Worm (Caenorhabditis elegans) whole organism, L4 larva: ENCODE data around the gene C31E10.5.

ENCODE experiments used
- D1046.2 ChIP-seq: fragments of 200-800 bp; sonication (Bioruptor generic); IDR thresholded peaks from 2 replicates; pipeline ENCODE4 v1.3.6; 2022; ENCODE audit warnings: missing genetic modification characterization, missing compliant biosample characterization
- F37D6.2 ChIP-seq: sonication (generic microtip); optimal IDR thresholded peaks from 2 replicates; lab custom pipeline; 2016; ENCODE audit warnings: mild to moderate bottlenecking, missing genetic modification characterization, missing compliant biosample characterization
- Y105C5A.15 ChIP-seq: fragments of 200-800 bp; sonication (Bioruptor generic); IDR thresholded peaks from 2 replicates; pipeline ENCODE4 v1.3.6; 2022; ENCODE audit warnings: missing genetic modification characterization, missing compliant biosample characterization
- ZK337.2 ChIP-seq: fragments of 200-800 bp; sonication (Bioruptor generic); IDR thresholded peaks from 2 replicates; pipeline ENCODE4 v1.3.6; 2022; ENCODE audit warnings: missing genetic modification reagents, missing genetic modification characterization, missing compliant biosample characterization
- aly-2 ChIP-seq: sonication (generic microtip); optimal IDR thresholded peaks from 2 replicates; lab custom pipeline; 2018; ENCODE audit warnings: missing biosample characterization, missing genetic modification characterization
- attf-4 ChIP-seq: sonication (generic microtip); optimal IDR thresholded peaks from 3 replicates; lab custom pipeline; 2017; ENCODE audit warnings: missing biosample characterization, missing genetic modification characterization
- ceh-32 ChIP-seq: sonication (generic microtip); optimal IDR thresholded peaks from 2 replicates; lab custom pipeline; 2016; ENCODE audit warnings: mild to moderate bottlenecking, missing genetic modification characterization, missing compliant biosample characterization; ENCODE audit not compliant: poor library complexity
- ctbp-1 ChIP-seq: fragments of 200-800 bp; sonication (Bioruptor generic); IDR thresholded peaks from 2 replicates; pipeline ENCODE4 v1.3.6; 2022; ENCODE audit warnings: missing genetic modification reagents, missing genetic modification characterization, missing compliant biosample characterization
- daf-12 ChIP-seq: fragments of 150-350 bp; optimal IDR thresholded peaks from 2 replicates; lab custom pipeline; 2014; ENCODE audit warnings: missing biosample characterization, missing genetic modification reagents, missing genetic modification characterization
- daf-16 ChIP-seq, 3 experiments: sonication (generic microtip); optimal IDR thresholded peaks; 2 replicates each; lab custom pipeline; 2016 to 2017; ENCODE audit warnings: missing genetic modification characterization in 3 of 3, missing genetic modification reagents in 3 of 3, mild to moderate bottlenecking in 2 of 3, missing compliant biosample characterization in 2 of 3, missing biosample characterization in 1 of 3, moderate library complexity in 1 of 3
- daf-8 ChIP-seq: fragments of 200-800 bp; sonication (Bioruptor generic); IDR thresholded peaks from 2 replicates; pipeline ENCODE4 v1.3.6; 2022; ENCODE audit warnings: missing genetic modification characterization, missing compliant biosample characterization
- dmd-6 ChIP-seq: fragments of 200-800 bp; sonication (Bioruptor generic); IDR thresholded peaks from 2 replicates; pipeline ENCODE4 v1.3.6; 2022; ENCODE audit warnings: missing genetic modification reagents, missing genetic modification characterization, missing compliant biosample characterization
- dmd-8 ChIP-seq: fragments of 200-800 bp; sonication (Bioruptor generic); IDR thresholded peaks from 2 replicates; pipeline ENCODE4 v1.3.6; 2022; ENCODE audit warnings: missing genetic modification characterization, missing compliant biosample characterization
- dmd-9 ChIP-seq: fragments of 200-800 bp; sonication (Bioruptor generic); IDR thresholded peaks from 2 replicates; pipeline ENCODE4 v1.3.6; 2022; ENCODE audit warnings: missing genetic modification reagents, missing genetic modification characterization, missing compliant biosample characterization
- dpl-1 ChIP-seq: fragments of 150-350 bp; optimal IDR thresholded peaks from 2 replicates; lab custom pipeline; 2014; ENCODE audit warnings: missing biosample characterization, missing genetic modification reagents, missing genetic modification characterization
- dve-1 ChIP-seq: sonication (generic microtip); optimal IDR thresholded peaks from 2 replicates; lab custom pipeline; 2017; ENCODE audit warnings: antibody characterized with exemption, mild to moderate bottlenecking, missing genetic modification characterization, missing compliant biosample characterization; ENCODE audit not compliant: insufficient read depth
- egl-27 ChIP-seq: sonication (generic microtip); optimal IDR thresholded peaks from 3 replicates; lab custom pipeline; 2017; ENCODE audit warnings: missing biosample characterization, missing genetic modification reagents, missing genetic modification characterization
- fkh-10 ChIP-seq: fragments of 150-350 bp; optimal IDR thresholded peaks from 2 replicates; lab custom pipeline; 2014; ENCODE audit warnings: missing biosample characterization, missing genetic modification reagents, missing genetic modification characterization
- fos-1 ChIP-seq: fragments of 150-350 bp; optimal IDR thresholded peaks from 2 replicates; lab custom pipeline; 2014; ENCODE audit warnings: missing biosample characterization, missing genetic modification characterization
- gei-8 ChIP-seq: fragments of 200-800 bp; sonication (Bioruptor generic); optimal IDR thresholded peaks from 2 replicates; lab custom pipeline; 2018; ENCODE audit warnings: mild to moderate bottlenecking, missing genetic modification characterization, missing compliant biosample characterization
- hlh-11 ChIP-seq: fragments of 200-800 bp; sonication (Bioruptor generic); optimal IDR thresholded peaks from 2 replicates; lab custom pipeline; 2018; ENCODE audit warnings: mild to moderate bottlenecking, missing genetic modification characterization, missing compliant biosample characterization
- hlh-30 ChIP-seq: sonication (generic microtip); optimal IDR thresholded peaks from 2 replicates; lab custom pipeline; 2017; ENCODE audit warnings: antibody characterized with exemption, mild to moderate bottlenecking, missing genetic modification characterization, missing compliant biosample characterization; ENCODE audit not compliant: insufficient read depth
- jun-1 ChIP-seq: fragments of 150-350 bp; optimal IDR thresholded peaks from 2 replicates; lab custom pipeline; 2014; ENCODE audit warnings: missing biosample characterization, missing genetic modification reagents, missing genetic modification characterization
- lim-7 ChIP-seq: fragments of 200-800 bp; sonication (Bioruptor generic); IDR thresholded peaks from 2 replicates; pipeline ENCODE4 v1.3.6; 2022; ENCODE audit warnings: missing genetic modification characterization, missing compliant biosample characterization
- lin-15B ChIP-seq: fragments of 150-350 bp; sonication (generic microtip); optimal IDR thresholded peaks from 3 replicates; lab custom pipeline; 2014; ENCODE audit warnings: missing biosample characterization, missing genetic modification characterization
- lin-29 ChIP-seq: fragments of 200-800 bp; sonication (Bioruptor generic); IDR thresholded peaks from 2 replicates; pipeline ENCODE4 v1.3.6; 2022; ENCODE audit warnings: missing genetic modification reagents, missing genetic modification characterization, missing compliant biosample characterization
- lir-3 ChIP-seq: sonication (generic microtip); optimal IDR thresholded peaks from 2 replicates; lab custom pipeline; 2016; ENCODE audit warnings: mild to moderate bottlenecking, missing genetic modification characterization, missing compliant biosample characterization
- lsy-2 ChIP-seq, 2 experiments: fragments of 150-350 bp in 1 of 2; sonication (generic microtip) in 1 of 2; optimal IDR thresholded peaks; 2 replicates each; lab custom pipeline; 2014 to 2017; ENCODE audit warnings: missing biosample characterization in 2 of 2, missing genetic modification characterization in 2 of 2
- madf-5 ChIP-seq, 2 experiments: fragments of 200-800 bp; sonication (Bioruptor generic); IDR thresholded peaks; 2 replicates each; pipeline ENCODE4 v1.3.6; 2022; ENCODE audit warnings: missing compliant biosample characterization in 2 of 2, missing genetic modification characterization in 2 of 2
- madf-9 ChIP-seq: fragments of 200-800 bp; sonication (Bioruptor generic); conservative IDR thresholded peaks from 2 replicates; pipeline ENCODE4 v1.3.6; 2022; ENCODE audit warnings: missing genetic modification reagents, missing genetic modification characterization, missing compliant biosample characterization
- mep-1 ChIP-seq: fragments of 150-350 bp; sonication (generic microtip); optimal IDR thresholded peaks from 3 replicates; lab custom pipeline; 2014; ENCODE audit warnings: missing biosample characterization, missing genetic modification characterization
- mes-2 ChIP-seq: sonication (generic microtip); optimal IDR thresholded peaks from 2 replicates; lab custom pipeline; 2016; ENCODE audit warnings: missing genotype, mild to moderate bottlenecking, missing genetic modification characterization, missing compliant biosample characterization; ENCODE audit not compliant: poor library complexity, severe bottlenecking
- nhr-102 ChIP-seq: sonication (generic microtip); optimal IDR thresholded peaks from 2 replicates; lab custom pipeline; 2016; ENCODE audit warnings: mild to moderate bottlenecking, missing genetic modification characterization, moderate library complexity, missing compliant biosample characterization
- nhr-41 ChIP-seq: fragments of 200-800 bp; sonication (Bioruptor generic); IDR thresholded peaks from 2 replicates; pipeline ENCODE4 v1.3.6; 2022; ENCODE audit warnings: missing genetic modification reagents, missing genetic modification characterization, missing compliant biosample characterization
- nhr-48 ChIP-seq: sonication (generic microtip); optimal IDR thresholded peaks from 2 replicates; lab custom pipeline; 2016; ENCODE audit warnings: mild to moderate bottlenecking, missing genetic modification characterization, missing compliant biosample characterization
- nhr-77 ChIP-seq: fragments of 150-350 bp; optimal IDR thresholded peaks from 2 replicates; lab custom pipeline; 2014; ENCODE audit warnings: missing biosample characterization, missing genetic modification characterization
- pha-4 ChIP-seq, 2 experiments: fragments of 150-350 bp in 1 of 2; fragments of 200-800 bp in 1 of 2; sonication (Bioruptor generic) in 1 of 2; IDR thresholded peaks in 1 of 2; optimal IDR thresholded peaks in 1 of 2; 2 replicates each; pipeline versions ENCODE4 v1.3.6 to Lab custom; 2014 to 2022; ENCODE audit warnings: missing genetic modification characterization in 2 of 2, missing genetic modification reagents in 2 of 2, missing biosample characterization in 1 of 2, missing compliant biosample characterization in 1 of 2
- php-3 ChIP-seq: fragments of 200-800 bp; sonication (Bioruptor generic); IDR thresholded peaks from 2 replicates; pipeline ENCODE4 v1.3.6; 2022; ENCODE audit warnings: missing genetic modification reagents, missing genetic modification characterization, missing compliant biosample characterization
- saeg-2 ChIP-seq: fragments of 200-800 bp; sonication (Bioruptor generic); IDR thresholded peaks from 2 replicates; pipeline ENCODE4 v1.3.6; 2022; ENCODE audit warnings: missing genetic modification reagents, missing genetic modification characterization, missing compliant biosample characterization
- snpc-1.2 ChIP-seq: fragments of 200-800 bp; sonication (Bioruptor generic); IDR thresholded peaks from 2 replicates; pipeline ENCODE4 v1.3.6; 2022; ENCODE audit warnings: missing genetic modification reagents, missing genetic modification characterization, missing compliant biosample characterization
- tra-1 ChIP-seq: fragments of 200-800 bp; sonication (Bioruptor generic); IDR thresholded peaks from 2 replicates; pipeline ENCODE4 v1.3.6; 2022; ENCODE audit warnings: missing genetic modification reagents, missing genetic modification characterization, missing compliant biosample characterization
- unc-62 ChIP-seq, 3 experiments: fragments of 150-350 bp in 1 of 3; sonication (generic microtip); optimal IDR thresholded peaks in 2 of 3; peaks in 1 of 3; 1 replicate in 1 of 3; 2 replicates in 2 of 3; lab custom pipeline; 2014 to 2017; ENCODE audit warnings: missing biosample characterization in 3 of 3, missing genetic modification characterization in 3 of 3, missing genetic modification reagents in 3 of 3, missing genotype in 1 of 3
- vab-7 ChIP-seq: fragments of 200-800 bp; sonication (Bioruptor generic); IDR thresholded peaks from 2 replicates; pipeline ENCODE4 v1.3.6; 2022; ENCODE audit warnings: missing genetic modification reagents, missing genetic modification characterization, missing compliant biosample characterization
- zfp-2 ChIP-seq: sonication (generic microtip); optimal IDR thresholded peaks from 2 replicates; lab custom pipeline; 2016; ENCODE audit warnings: mild to moderate bottlenecking, missing genetic modification characterization, missing compliant biosample characterization
- zip-2 ChIP-seq: fragments of 150-350 bp; optimal IDR thresholded peaks from 2 replicates; lab custom pipeline; 2014; ENCODE audit warnings: missing biosample characterization, missing genetic modification characterization
- ztf-7 ChIP-seq: fragments of 150-350 bp; optimal IDR thresholded peaks from 2 replicates; lab custom pipeline; 2014; ENCODE audit warnings: missing biosample characterization, missing genetic modification characterization

C31E10.5 gene

ce11 chrX:13975314-13975713 is 20.3 kb downstream of the C31E10.5 start, which contains the start of gene F48F7.5 (continued):
- TF ChIP-seq ZK337.2 (GFP tag; lab: Robert Waterston, UW) (no peak), dmd-9 (GFP tag; lab: Robert Waterston, UW) (no peak), dve-1 (tag; lab: Kevin White, UChicago) (no peak), mes-2 (tag; lab: Kevin White, UChicago) (peak; percentile 27), egl-27 (no peak), vab-7 (no peak), nhr-41 (GFP tag; lab: Robert Waterston, UW) (no peak), zip-2 (tag; lab: Kevin White, UChicago) (no peak), pha-4 (GFP tag; IDR thresholded peaks at IDR 0.05; lab: Robert Waterston, UW) (no peak), pha-4 (tag; optimal IDR thresholded peaks at IDR 0.05; lab: Kevin White, UChicago) (no peak), madf-5 (GFP tag; IDR thresholded peaks at IDR 0.05; lab: Robert Waterston, UW) (no peak), snpc-1.2 (GFP tag; lab: Robert Waterston, UW) (no peak), fos-1 (tag; lab: Kevin White, UChicago) (no peak), dmd-6 (peak; percentile 41)

ce11 chrX:13974448-13975071 is 21.1 kb downstream of the C31E10.5 start:
- peak; percentile 41 for TF ChIP-seq dve-1 (tag; lab: Kevin White, UChicago)
- TF ChIP-seq gei-8 (GFP tag; lab: Kevin White, UChicago): no peak
- TF ChIP-seq attf-4: no peak
- no peak for TF ChIP-seq zfp-2 (tag; lab: Kevin White, UChicago)
- TF ChIP-seq hlh-11 (tag; lab: Kevin White, UChicago): peak; percentile 68
- TF ChIP-seq unc-62 (GFP tag; optimal IDR thresholded peaks at IDR 0.05 in 1 of 2; lab: Kevin White, UChicago): peak in 1 of 2 experiments; percentile 95
- TF ChIP-seq unc-62 (tag; optimal IDR thresholded peaks at IDR 0.05; lab: Kevin White, UChicago): no peak
- no peak for TF ChIP-seq lir-3 (tag; lab: Kevin White, UChicago)
- no peak for TF ChIP-seq dpl-1 (GFP tag; lab: Kevin White, UChicago)
- TF ChIP-seq ztf-7: peak; percentile 19
- TF ChIP-seq nhr-77 (tag; lab: Kevin White, UChicago): peak; percentile 55
- 0 out of 2 replicates have a peak, but pooled peaks have one; percentile 41 for TF ChIP-seq saeg-2
- no peak for TF ChIP-seq madf-5 (GFP tag; IDR thresholded peaks at IDR 0.05; lab: Robert Waterston, UW)
- TF ChIP-seq lin-29 (GFP tag; lab: Robert Waterston, UW): no peak
- no peak for TF ChIP-seq lim-7 (GFP tag; lab: Robert Waterston, UW)
- TF ChIP-seq mep-1 (tag; lab: Kevin White, UChicago): peak; percentile 19
- peak in 1 of 2 experiments; percentile 15 for TF ChIP-seq lsy-2 (tag; optimal IDR thresholded peaks at IDR 0.05; lab: Kevin White, UChicago)
- TF ChIP-seq Y105C5A.15 (GFP tag; lab: Robert Waterston, UW): no peak
- TF ChIP-seq fkh-10: no peak
- TF ChIP-seq madf-9 (GFP tag; lab: Robert Waterston, UW): no peak
- TF ChIP-seq ctbp-1 (GFP tag; lab: Robert Waterston, UW): peak; percentile 47; the same call in 1 of the 2 replicates
- no peak for TF ChIP-seq snpc-1.2 (GFP tag; lab: Robert Waterston, UW)
- TF ChIP-seq daf-16 (GFP tag; optimal IDR thresholded peaks at IDR 0.05; lab: Kevin White, UChicago): no peak
- TF ChIP-seq daf-16 (tag; optimal IDR thresholded peaks at IDR 0.05; lab: Kevin White, UChicago): peak; percentile 45
- no peak for TF ChIP-seq F37D6.2 (tag; lab: Kevin White, UChicago)
- no peak for TF ChIP-seq jun-1 (tag; lab: Kevin White, UChicago)
- TF ChIP-seq php-3 (GFP tag; lab: Robert Waterston, UW): peak; percentile 54; the same call in 1 of the 2 replicates
- TF ChIP-seq nhr-48 (tag; lab: Kevin White, UChicago): peak; percentile 85
- TF ChIP-seq ceh-32 (tag; lab: Kevin White, UChicago): no peak
- TF ChIP-seq vab-7: no peak
- TF ChIP-seq tra-1 (GFP tag; lab: Robert Waterston, UW): peak; percentile 33; the same call in 1 of the 2 replicates
- TF ChIP-seq daf-8 (GFP tag; lab: Robert Waterston, UW): no peak
- TF ChIP-seq aly-2: no peak
- TF ChIP-seq lin-15B (tag; lab: Kevin White, UChicago): no peak
- no peak for TF ChIP-seq mes-2 (tag; lab: Kevin White, UChicago)
- TF ChIP-seq D1046.2 (GFP tag; lab: Robert Waterston, UW): no peak
- TF ChIP-seq dmd-8: no peak
- TF ChIP-seq hlh-30 (tag; lab: Kevin White, UChicago): peak; percentile 37
- TF ChIP-seq daf-12: no peak
- TF ChIP-seq nhr-102: no peak
